Fruit fly (Drosophila melanogaster): ENCODE measurements around the gene CG15638.

- no peak for TF ChIP-seq h (optimal IDR thresholded peaks at IDR 0.05)
- no peak for TF ChIP-seq psq (optimal IDR thresholded peaks at IDR 0.05)
- no peak for TF ChIP-seq Myc (optimal IDR thresholded peaks at IDR 0.05)
- no peak for TF ChIP-seq ttk (optimal IDR thresholded peaks at IDR 0.05)
Observed at dm6 chr2L:13549973-13550458, 14.4 kb upstream of the CG15638 start, which contains the start of gene kuz.

Measured in Kc167 (cell line).